Worm (Caenorhabditis elegans): ENCODE results near the gene ints-6.

DNA sequence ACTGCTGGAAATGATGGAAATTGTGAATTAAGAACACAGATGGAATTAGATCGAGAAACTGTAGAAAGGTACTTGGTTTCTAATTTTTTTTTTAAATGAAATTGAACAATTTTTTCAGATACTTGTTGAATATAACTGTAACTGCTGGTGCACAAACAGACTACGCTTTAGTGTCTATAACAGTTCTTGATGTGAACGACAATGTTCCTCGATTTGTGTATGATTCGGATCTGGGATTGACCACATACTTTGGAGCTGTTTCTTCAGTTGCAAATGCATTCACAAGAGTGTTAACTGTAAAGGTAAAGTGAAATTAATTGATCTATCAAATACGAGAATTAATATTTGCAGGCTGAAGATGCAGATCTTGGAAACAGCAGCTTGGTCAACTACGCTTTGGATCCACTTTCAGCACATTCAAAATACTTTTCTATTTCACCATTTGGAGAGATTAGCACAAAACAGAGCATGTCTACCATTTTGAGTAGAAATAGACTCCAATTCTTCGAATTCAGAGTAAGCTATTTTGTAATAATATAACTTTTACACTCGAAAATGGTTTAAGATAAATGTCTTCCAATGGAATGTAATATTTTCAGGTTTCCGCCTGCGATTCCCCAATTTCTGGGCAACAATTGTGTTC is 17.7 kb upstream of the ints-6 start:
- no peak for TF ChIP-seq zip-5 (tag; optimal IDR thresholded peaks at IDR 0.05)
- no peak for TF ChIP-seq dve-1 (tag; optimal IDR thresholded peaks at IDR 0.05)
- no peak for TF ChIP-seq ceh-45 (GFP tag; IDR thresholded peaks at IDR 0.05)
- no peak for TF ChIP-seq pag-3 (tag; optimal IDR thresholded peaks at IDR 0.05; ENCODE audit: borderline replicate concordance)
- no peak for TF ChIP-seq unc-42 (tag; optimal IDR thresholded peaks at IDR 0.05)
- no peak for TF ChIP-seq unc-86 (tag; optimal IDR thresholded peaks at IDR 0.05)
- no peak for TF ChIP-seq ama-1 (optimal IDR thresholded peaks at IDR 0.05)
- no peak for TF ChIP-seq pha-2 (tag; optimal IDR thresholded peaks at IDR 0.05)
- no peak for TF ChIP-seq nfya-1 (tag; optimal IDR thresholded peaks at IDR 0.05)
- TF ChIP-seq pha-4 (tag; optimal IDR thresholded peaks at IDR 0.05): no peak
- no peak for TF ChIP-seq tbx-2 (tag; optimal IDR thresholded peaks at IDR 0.05)
- no peak for TF ChIP-seq ceh-30 (tag; optimal IDR thresholded peaks at IDR 0.05)
- TF ChIP-seq nhr-11 (tag; optimal IDR thresholded peaks at IDR 0.05): no peak

Measured in whole organism, late embryonic.